Worm (Caenorhabditis elegans) whole organism, dauer: ENCODE measurements around the gene sri-29.
"Not testable (repeated sequence)": the region's sequence is repeated elsewhere in the genome, so short reads cannot be mapped to it uniquely, and the experiment has no call there.

Source experiments
- unc-62 ChIP-seq: sonication (generic microtip); optimal IDR thresholded peaks from 2 replicates; lab custom pipeline; 2017; ENCODE audit warnings: missing biosample characterization, missing genetic modification reagents, missing genetic modification characterization

The sri-29 gene

DNA sequence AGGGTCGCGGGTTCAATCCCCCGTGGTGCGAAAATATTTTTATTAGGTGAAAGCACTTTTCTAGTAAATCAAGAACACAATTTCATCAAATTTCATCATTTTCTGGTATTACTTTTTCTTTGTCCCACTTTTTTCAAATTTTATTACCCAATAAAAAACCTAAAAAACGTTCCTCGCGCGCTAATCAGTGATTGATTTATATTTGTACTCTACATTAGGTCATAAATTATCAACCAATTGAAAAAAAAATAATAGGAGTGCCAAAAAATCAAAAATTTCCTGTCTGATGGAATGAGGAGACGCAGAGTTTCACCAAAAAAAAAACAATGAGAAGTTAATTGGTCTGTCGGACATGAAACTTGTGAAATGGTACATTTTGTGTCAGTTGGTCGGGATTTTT lies 19.5 kb upstream of the sri-29 start:
- no peak for TF ChIP-seq unc-62 (GFP tag; lab: Kevin White, UChicago)

DNA sequence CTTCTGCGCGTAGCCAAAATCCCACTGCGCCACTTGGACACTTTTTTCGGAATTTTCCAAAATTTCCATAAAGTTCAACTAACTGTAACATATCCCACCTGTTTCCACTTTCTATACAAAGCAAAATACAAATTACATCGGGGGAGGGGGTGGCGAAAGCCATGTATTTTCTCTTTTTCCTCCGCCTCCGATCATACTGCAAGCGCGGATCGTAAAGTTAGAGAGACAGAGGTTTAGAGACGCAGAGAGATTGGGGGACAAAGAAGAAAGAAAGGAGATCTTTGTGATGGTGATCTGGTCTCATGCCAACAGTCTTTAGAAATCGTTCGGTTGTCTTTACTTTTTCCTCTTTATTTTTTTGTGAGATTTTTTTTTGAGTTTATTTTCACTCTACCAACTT lies 15.9 kb upstream of the sri-29 start:
- TF ChIP-seq unc-62 (GFP tag; lab: Kevin White, UChicago) = no peak

DNA sequence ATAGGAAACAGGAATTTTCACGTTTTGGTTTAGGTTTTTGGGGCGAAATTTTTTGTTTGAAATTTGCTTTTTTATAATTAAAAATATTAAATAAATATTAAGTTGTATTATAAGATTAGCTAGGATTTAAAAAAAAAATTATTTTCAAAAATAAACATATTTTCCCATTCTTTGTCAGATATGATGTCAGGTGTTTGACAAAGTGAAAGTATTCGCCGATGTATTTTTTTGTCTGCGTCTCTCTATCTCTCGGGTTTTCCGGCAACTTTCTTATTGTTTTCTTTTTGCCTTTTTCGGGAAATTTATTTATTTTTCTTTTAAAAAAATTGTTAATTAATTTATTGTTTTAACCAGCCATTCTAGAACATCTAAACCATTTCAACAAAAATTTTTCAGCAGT lies 13.7 kb upstream of the sri-29 start:
- no peak for TF ChIP-seq unc-62 (GFP tag; lab: Kevin White, UChicago)

DNA sequence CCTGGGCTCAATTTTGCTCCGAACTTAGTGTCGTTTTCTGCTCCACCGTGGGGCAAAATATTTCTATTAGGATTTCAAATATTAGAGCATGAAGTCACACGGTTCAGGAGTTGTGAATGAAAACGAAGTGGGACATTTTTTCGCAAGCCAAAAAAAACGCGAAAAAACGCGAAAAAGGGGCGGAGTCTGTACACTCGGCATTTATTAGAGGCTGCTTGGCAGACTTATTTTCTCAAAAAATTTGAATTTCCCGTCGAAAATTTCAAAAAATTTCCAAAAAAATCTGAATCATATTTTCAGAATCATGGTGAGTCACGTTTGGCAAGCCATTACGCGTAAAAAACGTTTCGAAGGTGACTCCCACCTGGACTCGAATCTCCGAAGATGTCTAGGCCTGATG lies 11.6 kb upstream of the sri-29 start, which contains the start of gene B0454.6:
B0454.6 (plus strand) TSS at position 301 of the 400 bp plus-strand sequence.
- not testable (repeated sequence) for TF ChIP-seq unc-62 (GFP tag; lab: Kevin White, UChicago)

DNA sequence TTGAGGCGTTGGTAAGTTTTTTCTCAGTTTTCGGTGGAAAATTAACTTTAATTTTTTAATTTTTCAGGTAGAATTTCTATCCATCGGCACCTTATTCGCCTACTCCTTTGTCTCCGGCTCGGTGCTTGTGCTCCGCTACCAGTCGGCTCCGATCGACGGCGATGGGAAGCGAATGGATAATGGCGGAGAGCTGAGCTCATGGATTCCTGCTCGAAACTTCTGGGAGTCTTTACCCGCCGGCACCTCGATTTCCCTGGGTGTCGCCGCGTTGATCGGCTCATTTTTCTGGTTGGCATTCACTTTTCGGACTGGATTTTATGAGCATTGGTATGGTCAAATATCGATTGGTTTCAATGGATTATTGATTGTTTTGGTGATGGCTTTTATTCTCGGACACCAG lies 9.2 kb upstream of the sri-29 start:
- TF ChIP-seq unc-62 (GFP tag; lab: Kevin White, UChicago) = no peak

DNA sequence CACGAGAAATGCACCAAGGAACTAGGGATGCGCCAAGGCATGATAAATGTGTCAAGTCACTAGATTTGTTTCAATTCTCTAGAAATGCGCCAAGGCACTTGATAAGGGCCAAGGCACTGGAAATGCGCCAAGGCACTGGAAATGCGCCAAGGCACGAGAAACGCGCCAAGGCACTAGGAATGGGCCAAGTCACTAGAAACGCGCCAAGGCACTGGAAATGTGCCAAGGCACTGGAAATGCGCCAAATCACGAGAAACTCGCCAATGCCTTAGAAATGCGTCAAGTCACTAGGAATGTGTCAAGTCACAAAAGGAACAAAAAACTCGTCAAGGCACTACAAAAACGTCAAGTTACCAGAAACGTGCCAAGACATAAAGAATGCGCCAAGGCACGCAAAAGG lies 7.8 kb upstream of the sri-29 start:
- no peak for TF ChIP-seq unc-62 (GFP tag; lab: Kevin White, UChicago)

DNA sequence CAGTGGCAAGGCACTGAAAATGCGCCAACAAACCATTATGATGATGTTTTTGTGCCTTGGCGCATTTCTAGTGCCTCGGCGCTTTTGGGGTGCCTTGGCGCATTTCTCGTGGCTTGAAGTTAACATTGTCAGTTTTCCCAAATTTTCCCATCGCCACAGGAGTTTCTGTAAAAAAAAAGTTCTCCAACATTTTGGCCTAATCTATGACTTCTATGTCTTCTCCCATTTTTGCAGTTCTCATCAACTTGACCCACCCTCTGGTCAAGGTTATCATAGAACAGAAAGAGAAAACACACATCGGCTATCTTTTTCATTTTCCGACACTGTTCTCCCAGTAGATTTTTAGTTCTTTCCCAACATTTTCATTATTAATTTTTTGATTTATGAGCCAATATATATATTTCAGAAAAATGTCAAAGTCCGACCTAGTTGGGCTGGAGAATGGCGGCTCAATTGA lies 5.6 kb upstream of the sri-29 start, which contains the start of the genes B0454.26 and B0454.5:
B0454.26 (minus strand) TSS at position 101 of the 457 bp plus-strand sequence.
B0454.5 (plus strand) TSS at position 407 of the 457 bp plus-strand sequence.
- no peak for TF ChIP-seq unc-62 (GFP tag; lab: Kevin White, UChicago)

DNA sequence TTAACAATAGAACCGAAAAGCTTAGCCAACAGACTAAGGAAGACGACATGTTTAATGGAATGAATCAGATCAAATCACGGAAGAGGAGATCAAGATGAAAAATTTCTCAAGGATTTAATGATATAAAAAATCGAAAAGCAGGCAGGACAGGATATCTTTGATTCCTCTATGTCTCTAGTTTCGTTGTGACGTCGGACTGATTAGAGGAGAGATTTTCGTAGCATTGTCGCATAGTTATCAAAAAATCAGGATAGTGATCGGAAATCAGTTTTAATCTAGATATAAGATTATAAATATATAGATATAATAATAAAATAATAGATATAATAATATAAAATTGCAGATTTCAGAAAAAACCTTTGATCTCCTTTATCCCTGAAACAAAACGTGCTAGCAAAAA lies 765 bp upstream of the sri-29 start, which contains the start of gene B0454.8:
B0454.8 (minus strand) TSS at position 101 of the 400 bp plus-strand sequence.
- TF ChIP-seq unc-62 (GFP tag; lab: Kevin White, UChicago) = no peak

DNA sequence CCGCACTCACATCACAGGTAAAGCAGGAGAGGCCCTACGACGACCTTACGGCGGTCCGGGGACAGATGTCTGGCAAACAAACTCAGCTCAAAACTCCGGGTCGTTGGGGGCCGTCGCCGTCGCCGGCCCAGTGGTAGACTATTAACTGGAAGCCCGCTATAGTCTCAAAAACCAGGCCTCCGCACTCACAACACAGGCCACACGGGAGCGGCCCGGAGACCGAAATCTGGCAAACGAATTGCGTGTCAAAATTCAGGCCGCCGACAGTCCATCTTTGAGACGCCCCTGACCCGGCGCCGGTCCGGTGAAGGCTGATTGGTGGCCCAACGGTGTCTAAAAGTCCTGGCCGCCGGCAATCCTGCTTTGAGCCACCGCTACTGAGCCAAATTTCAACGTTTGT lies 1.3 kb downstream of the sri-29 start:
- TF ChIP-seq unc-62 (GFP tag; lab: Kevin White, UChicago) = no peak

DNA sequence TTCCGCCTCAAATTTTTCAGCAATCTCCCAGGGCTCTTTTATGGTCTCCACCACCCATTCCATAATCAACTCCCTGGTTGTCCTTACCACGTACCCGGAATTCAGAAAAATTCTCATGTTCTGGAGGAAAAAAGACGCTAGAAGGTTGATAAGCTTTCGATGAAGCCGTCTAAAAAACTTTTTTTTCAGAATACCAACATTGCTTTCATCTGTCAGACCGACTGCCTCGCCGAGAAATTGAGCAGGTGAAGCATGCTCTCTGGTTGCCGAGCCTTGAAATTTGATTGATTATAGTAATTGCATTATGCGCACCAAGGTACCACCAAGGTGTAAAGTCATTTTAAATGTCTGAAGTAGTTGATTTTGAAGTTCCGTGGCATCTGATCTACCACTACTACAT lies 1.8 kb downstream of the sri-29 start, which contains the start of gene sri-30:
sri-30 (plus strand) TSS at position 301 of the 400 bp plus-strand sequence.
- no peak for TF ChIP-seq unc-62 (GFP tag; lab: Kevin White, UChicago)

DNA sequence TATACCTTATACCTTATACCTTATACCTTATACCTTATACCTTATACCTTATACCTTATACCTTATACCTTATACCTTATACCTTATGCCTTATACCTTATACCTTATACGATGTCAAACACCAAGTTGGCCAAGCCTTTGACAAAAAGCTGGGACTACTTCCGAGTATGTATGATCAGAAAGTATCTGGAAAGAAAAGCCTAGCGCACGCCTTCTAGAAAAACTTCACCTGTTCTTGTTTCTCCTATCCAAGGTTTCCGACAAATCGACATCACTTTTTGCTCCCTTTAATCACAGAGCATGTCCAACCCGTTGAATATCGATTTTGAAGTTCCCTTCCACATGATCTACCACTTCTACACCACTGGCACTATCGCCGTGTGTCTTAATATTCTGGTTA lies 4.3 kb downstream of the sri-29 start, which contains the start of gene sri-28:
sri-28 (plus strand) TSS at position 301 of the 400 bp plus-strand sequence.
- no peak for TF ChIP-seq unc-62 (GFP tag; lab: Kevin White, UChicago)

DNA sequence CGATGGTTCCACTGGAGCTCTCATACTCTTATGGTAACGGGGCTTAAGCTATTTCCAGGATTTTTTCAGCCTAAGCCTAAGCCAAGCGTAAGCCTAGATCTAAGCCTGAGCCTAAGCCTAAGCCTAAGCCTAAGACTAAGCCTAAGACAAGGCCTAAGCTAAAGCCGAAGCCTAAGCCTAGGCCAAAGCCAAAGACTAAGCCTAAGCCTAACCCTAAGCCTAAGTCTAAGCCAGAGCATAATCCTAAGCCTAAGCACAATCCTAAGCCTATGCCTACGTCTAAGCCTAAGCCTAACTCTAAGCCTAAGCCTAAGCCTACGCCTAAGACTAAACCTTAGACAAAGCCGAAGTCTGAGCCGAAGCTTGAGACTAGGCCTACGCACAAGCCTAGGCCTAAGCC lies 4.9 kb downstream of the sri-29 start:
- no peak for TF ChIP-seq unc-62 (GFP tag; lab: Kevin White, UChicago)

DNA sequence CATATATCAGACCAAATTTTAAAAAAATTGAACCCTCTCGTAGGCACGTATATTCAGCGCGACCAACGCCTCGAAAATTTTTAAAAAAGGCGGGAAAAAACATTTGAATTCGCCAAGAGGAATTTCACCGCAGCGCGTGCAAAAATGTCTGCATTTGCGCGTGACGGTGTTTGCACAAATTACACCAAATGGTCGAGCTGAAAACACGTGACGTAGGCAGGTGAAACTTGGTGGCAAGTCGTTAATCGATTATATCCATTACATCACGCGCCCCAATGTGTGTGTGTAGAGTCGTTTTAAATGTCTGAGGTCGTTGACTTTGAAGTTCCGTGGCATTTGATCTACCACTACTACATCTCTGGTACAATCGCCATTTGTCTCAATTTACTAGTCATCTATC lies 6.6 kb downstream of the sri-29 start, which contains the start of gene sri-31:
sri-31 (plus strand) TSS at position 301 of the 400 bp plus-strand sequence.
- TF ChIP-seq unc-62 (GFP tag; lab: Kevin White, UChicago) = no peak

DNA sequence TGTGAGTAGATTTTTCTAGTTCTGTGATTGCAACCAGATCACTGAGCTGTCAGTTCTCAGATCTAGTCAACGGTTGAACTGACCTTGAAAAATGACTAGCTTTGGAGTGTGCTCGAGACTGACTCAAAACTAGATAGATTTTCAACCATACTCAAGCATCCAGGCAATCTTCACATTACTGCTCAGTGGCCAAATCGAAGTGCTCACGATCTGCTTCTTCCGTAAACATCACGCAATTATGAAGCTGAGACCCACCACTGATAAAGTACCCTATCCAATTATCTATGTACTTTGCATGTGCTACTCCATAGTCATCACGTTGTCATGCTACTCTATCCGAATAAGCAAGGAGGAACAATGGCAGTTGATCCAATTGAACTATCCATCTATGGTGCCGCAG lies 7.2 kb downstream of the sri-29 start:
- no peak for TF ChIP-seq unc-62 (GFP tag; lab: Kevin White, UChicago)

DNA sequence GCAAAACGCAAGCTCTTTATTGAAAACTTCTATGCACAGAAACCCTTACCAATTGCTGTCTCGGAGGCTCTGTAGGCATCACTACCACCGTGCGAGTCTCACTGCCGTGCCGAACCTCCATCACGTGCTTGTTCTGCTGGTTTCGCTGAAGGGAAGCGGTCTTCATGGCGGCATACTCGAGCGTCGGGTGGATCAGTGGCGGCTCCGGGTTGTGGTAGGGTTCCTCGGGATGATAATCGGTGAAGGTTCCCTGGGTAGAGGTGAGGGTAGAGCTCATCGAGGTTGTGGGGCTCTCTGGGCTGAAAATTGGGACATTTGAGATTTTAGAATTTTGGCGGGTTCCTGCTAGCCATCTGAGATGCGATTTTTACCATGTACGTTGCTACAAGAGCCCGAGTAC lies 8.7 kb downstream of the sri-29 start:
- TF ChIP-seq unc-62 (GFP tag; lab: Kevin White, UChicago) = no peak

DNA sequence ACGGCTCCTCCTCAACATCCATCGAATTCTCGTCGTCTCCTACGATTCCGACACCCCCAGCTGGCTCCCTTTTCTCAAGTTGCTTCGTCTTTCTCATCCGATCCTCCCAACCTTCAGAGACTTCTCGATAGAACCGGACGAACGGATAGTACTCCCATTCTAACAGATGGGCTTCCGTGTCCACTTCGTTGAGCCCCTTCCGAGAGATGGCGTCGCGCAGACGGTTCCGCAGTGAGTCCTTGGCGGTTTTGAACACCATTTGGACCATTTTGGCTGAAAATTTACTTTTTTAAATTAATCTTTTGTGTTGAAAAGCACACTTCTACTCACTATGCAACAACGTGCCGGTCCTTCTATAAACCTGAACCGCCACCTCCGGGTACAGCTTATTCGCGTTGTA lies 9.6 kb downstream of the sri-29 start:
- TF ChIP-seq unc-62 (GFP tag; lab: Kevin White, UChicago) = no peak

DNA sequence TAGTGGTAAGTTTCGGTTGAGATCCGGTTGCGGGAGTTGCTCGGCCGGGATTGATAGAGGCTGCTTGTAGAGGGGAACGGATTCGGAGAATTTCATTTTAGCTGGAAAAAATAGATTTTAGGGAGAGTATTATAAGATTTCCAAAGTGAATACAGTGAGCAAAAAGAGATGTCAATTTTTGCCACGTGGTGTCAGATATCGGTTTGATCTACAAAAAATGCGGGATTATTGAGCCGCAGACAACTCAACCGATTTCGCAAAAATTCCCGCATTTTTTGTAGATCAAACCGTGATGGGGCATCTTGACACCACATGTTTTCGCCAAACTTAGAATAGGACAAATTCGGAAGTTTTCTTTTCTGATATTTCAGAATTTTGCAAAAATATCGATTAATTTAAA lies 10.1 kb downstream of the sri-29 start, which contains the start of gene lido-13:
lido-13 (minus strand) TSS at position 101 of the 400 bp plus-strand sequence.
- no peak for TF ChIP-seq unc-62 (GFP tag; lab: Kevin White, UChicago)
